Worm (Caenorhabditis elegans) whole organism, L1 larva: ENCODE data around the gene srp-1.

Source experiments
- aly-2 ChIP-seq: fragments of 150-350 bp; optimal IDR thresholded peaks from 2 replicates; lab custom pipeline; 2014; ENCODE audit warnings: missing biosample characterization, missing genetic modification characterization
- ceh-82 ChIP-seq, 3 experiments: fragments of 150-350 bp in 1 of 3; sonication (generic microtip) in 2 of 3; optimal IDR thresholded peaks; 2 replicates each; lab custom pipeline; 2014 to 2017; ENCODE audit warnings: missing biosample characterization in 3 of 3, missing genetic modification characterization in 3 of 3
- ces-1 ChIP-seq: fragments of 150-350 bp; optimal IDR thresholded peaks from 2 replicates; lab custom pipeline; 2014; ENCODE audit warnings: missing biosample characterization, missing genetic modification reagents, missing genetic modification characterization
- elt-3 ChIP-seq, 6 experiments: fragments of 150-350 bp in 1 of 6; sonication (generic microtip); optimal IDR thresholded peaks; 2 replicates each; lab custom pipeline; 2017 to 2018; ENCODE audit warnings: missing biosample characterization in 6 of 6, missing genetic modification characterization in 6 of 6, inconsistent platforms in 1 of 6
- nhr-11 ChIP-seq: fragments of 150-350 bp; optimal IDR thresholded peaks from 2 replicates; lab custom pipeline; 2014; ENCODE audit warnings: missing biosample characterization, missing genetic modification characterization
- unc-30 ChIP-seq: sonication (generic microtip); optimal IDR thresholded peaks from 2 replicates; lab custom pipeline; 2017; ENCODE audit warnings: missing biosample characterization, missing genetic modification characterization
- ztf-4 ChIP-seq: fragments of 150-350 bp; optimal IDR thresholded peaks from 2 replicates; lab custom pipeline; 2014; ENCODE audit warnings: missing biosample characterization, missing genetic modification characterization

DNA sequence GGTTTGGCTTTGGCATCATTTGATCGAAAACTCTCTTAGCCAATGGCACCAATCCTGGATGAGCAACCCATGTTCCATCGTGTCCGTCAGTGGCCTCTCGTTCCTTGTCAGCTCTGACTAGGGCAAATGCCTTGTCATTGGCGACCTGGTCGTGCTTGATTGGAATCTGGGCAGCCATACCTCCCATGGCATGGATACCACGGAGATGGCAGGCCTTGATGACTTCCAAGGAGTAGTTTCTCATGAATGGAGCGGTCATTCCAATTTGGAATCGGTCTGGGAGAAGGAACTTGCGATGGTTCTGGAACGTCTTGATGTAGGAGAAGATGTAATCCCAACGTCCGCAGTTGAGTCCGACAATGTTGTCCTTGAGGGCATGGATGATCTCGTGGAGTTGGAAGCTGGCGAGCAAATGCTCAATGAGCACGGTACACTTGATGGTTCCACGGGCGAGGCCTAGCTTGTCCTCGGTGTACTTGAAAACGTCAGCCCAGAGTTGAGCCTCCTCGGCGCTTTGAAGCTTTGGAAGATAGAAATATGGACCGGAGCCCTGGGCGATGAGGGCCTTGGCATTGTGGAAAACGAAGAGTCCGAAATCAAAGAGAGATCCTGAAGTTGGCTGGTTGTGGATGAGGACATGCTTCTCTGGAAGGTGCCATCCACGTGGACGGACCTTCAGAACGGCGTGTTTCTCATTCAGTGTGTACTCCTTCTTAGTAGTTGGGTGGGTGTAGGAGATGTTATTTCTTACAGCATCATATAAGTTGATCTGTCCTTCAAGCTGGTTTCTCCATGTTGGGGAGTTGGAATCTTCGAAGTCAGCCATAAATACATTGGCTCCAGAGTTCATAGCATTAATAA is 27.9 kb upstream of the srp-1 start:
- TF ChIP-seq aly-2 (tag; lab: Kevin White, UChicago) (peak; percentile 34), nhr-11 (tag; lab: Kevin White, UChicago) (no peak), ztf-4 (tag; lab: Kevin White, UChicago) (no peak), ces-1 (no peak), unc-30 (no peak), ceh-82 (tag; optimal IDR thresholded peaks at IDR 0.05; lab: Kevin White, UChicago) (no peak), elt-3 (tag; optimal IDR thresholded peaks at IDR 0.05; lab: Kevin White, UChicago) (no peak)
